Worm (Caenorhabditis elegans): ENCODE results near the gene Y6G8.16.

ce11 chrV:17580017-17580416, 26.1 kb upstream of the Y6G8.16 start:
- no peak for TF ChIP-seq nhr-80 (tag; optimal IDR thresholded peaks at IDR 0.05)
- TF ChIP-seq madf-10 (tag; optimal IDR thresholded peaks at IDR 0.05) = no peak
- TF ChIP-seq nfya-2 (GFP tag; IDR thresholded peaks at IDR 0.05) = no peak
- TF ChIP-seq lin-26 (GFP tag; IDR thresholded peaks at IDR 0.05) = no peak
- no peak for TF ChIP-seq ztf-25 (GFP tag; IDR thresholded peaks at IDR 0.05)
- TF ChIP-seq B0336.3 (GFP tag; IDR thresholded peaks at IDR 0.05) = no peak
- no peak for TF ChIP-seq B0019.2 (GFP tag; conservative IDR thresholded peaks at IDR 0.05)
- TF ChIP-seq cebp-1 (GFP tag; IDR thresholded peaks at IDR 0.05) = no peak
- TF ChIP-seq cebp-1 (tag; optimal IDR thresholded peaks at IDR 0.05) = no peak
- TF ChIP-seq mes-4 (tag; optimal IDR thresholded peaks at IDR 0.05) = no peak
- TF ChIP-seq rpc-1 (optimal IDR thresholded peaks at IDR 0.05) = no peak
- no peak for TF ChIP-seq rpc-1 (tag; optimal IDR thresholded peaks at IDR 0.05)
- TF ChIP-seq egl-44 (GFP tag; IDR thresholded peaks at IDR 0.05) = no peak
- no peak for TF ChIP-seq Y67H2A.10 (GFP tag; conservative IDR thresholded peaks at IDR 0.05)
- no peak for TF ChIP-seq hlh-12 (tag; optimal IDR thresholded peaks at IDR 0.05)
- no peak for TF ChIP-seq tlf-1 (GFP tag; optimal IDR thresholded peaks at IDR 0.05)

Data from whole organism, young adult.